Fruit fly (Drosophila melanogaster) whole organism, embryonic: ENCODE measurements around the gene CG4594.

Experiments used
- CG10209 ChIP-seq: fragments of 200-800 bp; sonication (Bioruptor generic); optimal IDR thresholded peaks from 3 replicates; lab custom pipeline; 2017; ENCODE audit warnings: missing biosample characterization, mild to moderate bottlenecking, missing genetic modification characterization, missing genetic modification reagents
- CG10267 ChIP-seq: fragments of 200-800 bp; sonication (Bioruptor generic); optimal IDR thresholded peaks from 2 replicates; lab custom pipeline; 2018; ENCODE audit warnings: missing biosample characterization, mild to moderate bottlenecking, missing genetic modification characterization, moderate library complexity
- CG10654 ChIP-seq: fragments of 200-800 bp; sonication (Bioruptor generic); optimal IDR thresholded peaks from 2 replicates; lab custom pipeline; 2016; ENCODE audit warnings: missing biosample characterization, missing genetic modification characterization
- CG12155 ChIP-seq: fragments of 200-800 bp; sonication (Bioruptor generic); optimal IDR thresholded peaks from 3 replicates; lab custom pipeline; 2016; ENCODE audit warnings: missing biosample characterization, missing genetic modification characterization
- CG12236 ChIP-seq: fragments of 200-800 bp; sonication (Bioruptor generic); optimal IDR thresholded peaks from 2 replicates; lab custom pipeline; 2016; ENCODE audit warnings: missing biosample characterization, missing genetic modification characterization
- CG12391 ChIP-seq: fragments of 200-800 bp; sonication (Bioruptor generic); optimal IDR thresholded peaks from 3 replicates; lab custom pipeline; 2018; ENCODE audit warnings: missing biosample characterization, mild to moderate bottlenecking, missing genetic modification characterization, moderate library complexity
- CG12659 ChIP-seq: fragments of 200-800 bp; sonication (Bioruptor generic); optimal IDR thresholded peaks from 3 replicates; lab custom pipeline; 2017; ENCODE audit warnings: mild to moderate bottlenecking, missing biosample characterization, missing genetic modification reagents, missing genetic modification characterization
- CG13424 ChIP-seq: fragments of 200-800 bp; sonication (Bioruptor generic); optimal IDR thresholded peaks from 2 replicates; lab custom pipeline; 2019; ENCODE audit warnings: missing biosample characterization, mild to moderate bottlenecking, missing genetic modification characterization, moderate library complexity
- CG14965 ChIP-seq: fragments of 200-800 bp; sonication (Bioruptor generic); optimal IDR thresholded peaks from 2 replicates; lab custom pipeline; 2016; ENCODE audit warnings: missing biosample characterization, missing genetic modification characterization, borderline replicate concordance
- CG15601 ChIP-seq: fragments of 200-800 bp; sonication (Bioruptor generic); optimal IDR thresholded peaks from 3 replicates; lab custom pipeline; 2019; ENCODE audit warnings: missing biosample characterization, mild to moderate bottlenecking, missing genetic modification characterization, moderate library complexity
- CG1602 ChIP-seq: fragments of 200-800 bp; sonication (Bioruptor generic); optimal IDR thresholded peaks from 3 replicates; lab custom pipeline; 2016; ENCODE audit warnings: missing biosample characterization, missing genetic modification characterization
- CG18011 ChIP-seq: fragments of 200-800 bp; sonication (Bioruptor generic); optimal IDR thresholded peaks from 2 replicates; lab custom pipeline; 2017; ENCODE audit warnings: missing biosample characterization, missing genetic modification characterization, mild to moderate bottlenecking, moderate library complexity, missing genotype
- CG31224 ChIP-seq: fragments of 200-800 bp; sonication (Bioruptor generic); IDR thresholded peaks from 2 replicates; pipeline ENCODE4 v1.3.6; 2022; ENCODE audit warnings: missing biosample characterization, missing genetic modification characterization
- CG31388 ChIP-seq: fragments of 200-800 bp; sonication (Bioruptor generic); optimal IDR thresholded peaks from 2 replicates; lab custom pipeline; 2016; ENCODE audit warnings: missing biosample characterization, missing genetic modification characterization
- CG3163 ChIP-seq: fragments of 200-800 bp; sonication (Bioruptor generic); optimal IDR thresholded peaks from 3 replicates; lab custom pipeline; 2016; ENCODE audit warnings: missing biosample characterization, missing genetic modification characterization
- CG4707 ChIP-seq: fragments of 200-800 bp; sonication (Bioruptor generic); optimal IDR thresholded peaks from 2 replicates; lab custom pipeline; 2018; ENCODE audit warnings: missing biosample characterization, mild to moderate bottlenecking, missing genetic modification characterization, moderate library complexity
- CG6854 ChIP-seq: fragments of 200-800 bp; sonication (Bioruptor generic); optimal IDR thresholded peaks from 3 replicates; lab custom pipeline; 2017; ENCODE audit warnings: missing biosample characterization, mild to moderate bottlenecking, missing genetic modification characterization
- CG7745 ChIP-seq: fragments of 200-800 bp; sonication (Bioruptor generic); optimal IDR thresholded peaks from 2 replicates; lab custom pipeline; 2018; ENCODE audit warnings: missing biosample characterization, mild to moderate bottlenecking, missing genetic modification characterization, moderate library complexity
- CG7839 ChIP-seq: fragments of 200-800 bp; sonication (Bioruptor generic); optimal IDR thresholded peaks from 3 replicates; lab custom pipeline; 2018; ENCODE audit warnings: missing biosample characterization, mild to moderate bottlenecking, missing genetic modification characterization, moderate library complexity
- CG8765 ChIP-seq: fragments of 200-800 bp; sonication (Bioruptor generic); IDR thresholded peaks from 2 replicates; pipeline ENCODE4 v1.3.6; 2022; ENCODE audit warnings: missing biosample characterization, missing genetic modification characterization
- Chrac-16 ChIP-seq: fragments of 200-800 bp; sonication (Bioruptor generic); optimal IDR thresholded peaks from 3 replicates; lab custom pipeline; 2016; ENCODE audit warnings: missing biosample characterization, missing genetic modification characterization
- Dbx ChIP-seq: fragments of 200-800 bp; sonication (Bioruptor generic); IDR thresholded peaks from 3 replicates; pipeline ENCODE4 v1.3.6; 2022; ENCODE audit warnings: missing biosample characterization, missing genetic modification characterization
- Dref ChIP-seq: fragments of 200-800 bp; sonication (Bioruptor generic); IDR thresholded peaks from 2 replicates; pipeline ENCODE4 v1.3.6; 2022; ENCODE audit warnings: missing biosample characterization, missing genetic modification characterization
- Elba2 ChIP-seq: fragments of 200-800 bp; sonication (Bioruptor generic); optimal IDR thresholded peaks from 3 replicates; lab custom pipeline; 2016; ENCODE audit warnings: missing biosample characterization, missing genetic modification characterization
- Hey ChIP-seq: fragments of 200-800 bp; sonication (Bioruptor generic); optimal IDR thresholded peaks from 3 replicates; lab custom pipeline; 2018; ENCODE audit warnings: missing biosample characterization, mild to moderate bottlenecking, missing genetic modification characterization
- Hr78 ChIP-seq, 2 experiments: fragments of 200-800 bp in 1 of 2; fragments of >200 bp in 1 of 2; sonication (Bioruptor generic) in 1 of 2; optimal IDR thresholded peaks; 2 replicates each; lab custom pipeline; 2017 to 2019; ENCODE audit warnings: missing biosample characterization in 2 of 2, missing genetic modification characterization in 2 of 2, mild to moderate bottlenecking in 1 of 2, moderate library complexity in 1 of 2
- Max ChIP-seq: fragments of 200-800 bp; sonication (Bioruptor generic); optimal IDR thresholded peaks from 2 replicates; lab custom pipeline; 2016; ENCODE audit warnings: missing biosample characterization, mild to moderate bottlenecking, missing genetic modification characterization
- PHDP ChIP-seq: fragments of 200-800 bp; sonication (Bioruptor generic); optimal IDR thresholded peaks from 3 replicates; lab custom pipeline; 2018; ENCODE audit warnings: missing biosample characterization, mild to moderate bottlenecking, missing genetic modification characterization, moderate library complexity
- Side ChIP-seq: fragments of 200-800 bp; sonication (Bioruptor generic); optimal IDR thresholded peaks from 2 replicates; lab custom pipeline; 2016; ENCODE audit warnings: missing biosample characterization, missing genetic modification characterization
- TFAM ChIP-seq: fragments of 200-800 bp; sonication (Bioruptor generic); optimal IDR thresholded peaks from 2 replicates; lab custom pipeline; 2017; ENCODE audit warnings: missing biosample characterization, missing genetic modification characterization, inconsistent platforms
- bbx ChIP-seq: fragments of 200-800 bp; sonication (Bioruptor generic); IDR thresholded peaks from 2 replicates; pipeline ENCODE4 v1.3.6; 2022; ENCODE audit warnings: missing biosample characterization, missing genetic modification characterization; ENCODE audit not compliant: partially characterized antibody
- bsh ChIP-seq, 2 experiments: fragments of 200-800 bp; sonication (Bioruptor generic); optimal IDR thresholded peaks; 2 replicates each; lab custom pipeline; 2017 to 2018; ENCODE audit warnings: mild to moderate bottlenecking in 2 of 2, missing biosample characterization in 2 of 2, missing genetic modification characterization in 2 of 2, moderate library complexity in 1 of 2
- cg ChIP-seq: fragments of 200-800 bp; sonication (Bioruptor generic); optimal IDR thresholded peaks from 3 replicates; lab custom pipeline; 2019; ENCODE audit warnings: missing biosample characterization, mild to moderate bottlenecking, missing genetic modification characterization, moderate library complexity
- chif ChIP-seq, 2 experiments: fragments of 200-800 bp; sonication (Bioruptor generic); optimal IDR thresholded peaks; 3 replicates each; lab custom pipeline; 2016; ENCODE audit warnings: missing biosample characterization in 2 of 2, missing genetic modification characterization in 2 of 2
- crol ChIP-seq: fragments of 200-800 bp; sonication (Bioruptor generic); IDR thresholded peaks from 2 replicates; pipeline ENCODE4 v1.3.6; 2022; ENCODE audit warnings: missing biosample characterization, missing genetic modification characterization
- dimm ChIP-seq: fragments of 200-800 bp; sonication (Bioruptor generic); IDR thresholded peaks from 2 replicates; pipeline ENCODE4 v1.3.6; 2022; ENCODE audit warnings: missing biosample characterization, missing genetic modification characterization
- dm ChIP-seq: fragments of 200-800 bp; sonication (Bioruptor generic); optimal IDR thresholded peaks from 3 replicates; lab custom pipeline; 2016; ENCODE audit warnings: missing biosample characterization, missing genetic modification characterization
- fd102C ChIP-seq: fragments of 200-800 bp; sonication (Bioruptor generic); optimal IDR thresholded peaks from 2 replicates; lab custom pipeline; 2018; ENCODE audit warnings: missing biosample characterization, mild to moderate bottlenecking, missing genetic modification characterization, moderate library complexity
- h ChIP-seq: fragments of >200 bp; optimal IDR thresholded peaks from 2 replicates; lab custom pipeline; 2017
- inv ChIP-seq: fragments of 200-800 bp; sonication (Bioruptor generic); IDR thresholded peaks from 2 replicates; pipeline ENCODE4 v1.3.6; 2022; ENCODE audit warnings: missing biosample characterization, missing genetic modification characterization; ENCODE audit not compliant: partially characterized antibody
- jigr1 ChIP-seq: fragments of 200-800 bp; sonication (Bioruptor generic); IDR thresholded peaks from 3 replicates; pipeline ENCODE4 v1.3.6; 2022; ENCODE audit warnings: missing biosample characterization, missing genetic modification characterization
- lab ChIP-seq: fragments of 200-800 bp; sonication (Bioruptor generic); optimal IDR thresholded peaks from 3 replicates; lab custom pipeline; 2017; ENCODE audit warnings: missing biosample characterization, missing genetic modification characterization, mild to moderate bottlenecking, moderate library complexity, missing genetic modification reagents
- nerfin-2 ChIP-seq: fragments of 200-800 bp; sonication (Bioruptor generic); IDR thresholded peaks from 2 replicates; pipeline ENCODE4 v1.3.6; 2022; ENCODE audit warnings: missing biosample characterization, missing genetic modification characterization; ENCODE audit not compliant: partially characterized antibody
- org-1 ChIP-seq: fragments of 200-800 bp; sonication (Bioruptor generic); optimal IDR thresholded peaks from 2 replicates; lab custom pipeline; 2017; ENCODE audit warnings: missing biosample characterization, missing genetic modification characterization
- ranshi ChIP-seq: fragments of 200-800 bp; sonication (Bioruptor generic); IDR thresholded peaks from 2 replicates; pipeline ENCODE4 v1.3.6; 2022; ENCODE audit warnings: missing biosample characterization, missing genetic modification characterization
- sisA ChIP-seq: fragments of 200-800 bp; sonication (Bioruptor generic); IDR thresholded peaks from 2 replicates; pipeline ENCODE4 v1.3.6; 2022; ENCODE audit warnings: missing biosample characterization, missing genetic modification characterization
- sob ChIP-seq: fragments of 200-800 bp; sonication (Bioruptor generic); IDR thresholded peaks from 2 replicates; pipeline ENCODE4 v1.3.6; 2022; ENCODE audit warnings: missing biosample characterization, missing genetic modification characterization
- sqz ChIP-seq: fragments of 200-800 bp; sonication (Bioruptor generic); optimal IDR thresholded peaks from 3 replicates; lab custom pipeline; 2018; ENCODE audit warnings: missing biosample characterization, mild to moderate bottlenecking, missing genetic modification characterization
- trh ChIP-seq: fragments of 200-800 bp; sonication (Bioruptor generic); optimal IDR thresholded peaks from 2 replicates; lab custom pipeline; 2016; ENCODE audit warnings: missing biosample characterization, missing genetic modification characterization
- unpg ChIP-seq: fragments of 200-800 bp; sonication (Bioruptor generic); optimal IDR thresholded peaks from 3 replicates; lab custom pipeline; 2018; ENCODE audit warnings: missing biosample characterization, mild to moderate bottlenecking, missing genetic modification characterization, moderate library complexity
- zfh2 ChIP-seq: fragments of 200-800 bp; sonication (Bioruptor generic); optimal IDR thresholded peaks from 2 replicates; lab custom pipeline; 2016; ENCODE audit warnings: missing biosample characterization, missing genetic modification characterization

Gene CG4594

dm6 chr2L:9937908-9938307, 17.9 kb downstream of the CG4594 start, which contains the start of gene Arglu1 (continued):
- TF ChIP-seq CG6854 (GFP tag; lab: Kevin White, UChicago) (no peak), CG18011 (GFP tag; lab: Kevin White, UChicago) (peak; percentile 14), unpg (GFP tag; lab: Kevin White, UChicago) (no peak), ranshi (GFP tag; lab: Robert Waterston, UW) (no peak), Max (GFP tag; lab: Kevin White, UChicago) (no peak), PHDP (tag; lab: Kevin White, UChicago) (no peak), CG12236 (GFP tag; lab: Kevin White, UChicago) (no peak), CG31388 (GFP tag; lab: Kevin White, UChicago) (no peak), CG12659 (no peak), CG4707 (no peak), sob (peak; percentile 57; the same call in 1 of the 2 replicates), CG15601 (no peak), bbx (GFP tag; lab: Robert Waterston, UW) (no peak), Hr78 (GFP tag; optimal IDR thresholded peaks at IDR 0.05; lab: Kevin White, UChicago) (no peak), CG10654 (GFP tag; lab: Kevin White, UChicago) (no peak), TFAM (no peak), Elba2 (GFP tag; lab: Kevin White, UChicago) (no peak), jigr1 (GFP tag; lab: Robert Waterston, UW) (no peak), sqz (GFP tag; lab: Kevin White, UChicago) (no peak), fd102C (GFP tag; lab: Kevin White, UChicago) (no peak), bsh (GFP tag; optimal IDR thresholded peaks at IDR 0.05; lab: Kevin White, UChicago) (no peak), CG1602 (GFP tag; lab: Kevin White, UChicago) (no peak), Dref (GFP tag; lab: Robert Waterston, UW) (0 out of 2 replicates have a peak, but pooled peaks have one; percentile 34), CG12391 (tag; lab: Kevin White, UChicago) (no peak), crol (no peak), trh (GFP tag; lab: Kevin White, UChicago) (no peak), Side (no peak), Chrac-16 (GFP tag; lab: Kevin White, UChicago) (no peak), dimm (GFP tag; lab: Robert Waterston, UW) (no peak), CG13424 (tag; lab: Kevin White, UChicago) (no peak), CG10209 (GFP tag; lab: Kevin White, UChicago) (no peak), CG12155 (GFP tag; lab: Kevin White, UChicago) (no peak), chif (GFP tag; optimal IDR thresholded peaks at IDR 0.05; lab: Kevin White, UChicago) (no peak), lab (GFP tag; lab: Kevin White, UChicago) (peak; percentile 33), CG10267 (tag; lab: Kevin White, UChicago) (peak; percentile 86), sisA (GFP tag; lab: Robert Waterston, UW) (no peak), inv (GFP tag; lab: Robert Waterston, UW) (no peak), CG7839 (no peak), dm (GFP tag; lab: Kevin White, UChicago) (no peak), CG7745 (tag; lab: Kevin White, UChicago) (no peak), nerfin-2 (GFP tag; lab: Robert Waterston, UW) (no peak), Dbx (GFP tag; lab: Robert Waterston, UW) (peak; percentile 57; the same call in 1 of the 3 replicates), Hey (tag; lab: Kevin White, UChicago) (no peak), CG31224 (GFP tag; lab: Robert Waterston, UW) (no peak), cg (GFP tag; lab: Kevin White, UChicago) (no peak), CG8765 (no peak), zfh2 (peak; percentile 58), org-1 (GFP tag; lab: Kevin White, UChicago) (no peak), h (lab: Kevin White, UChicago) (no peak), CG3163 (GFP tag; lab: Kevin White, UChicago) (peak; percentile 14), CG14965 (GFP tag; lab: Kevin White, UChicago) (no peak)
